Fruit fly (Drosophila melanogaster) whole organism, adult: ENCODE data around the gene Lasp.

Experiments
- CG11617 ChIP-seq: fragments of 200-800 bp; sonication (Bioruptor generic); optimal IDR thresholded peaks from 2 replicates; lab custom pipeline; 2017; ENCODE audit warnings: mild to moderate bottlenecking, missing biosample characterization, missing genetic modification reagents, missing genetic modification characterization
- CG14711 ChIP-seq: fragments of 200-800 bp; sonication (Bioruptor generic); optimal IDR thresholded peaks from 2 replicates; lab custom pipeline; 2018; ENCODE audit warnings: missing biosample characterization, mild to moderate bottlenecking, missing genetic modification characterization, moderate library complexity
- bab1 ChIP-seq: fragments of 200-800 bp; sonication (Bioruptor generic); optimal IDR thresholded peaks from 3 replicates; lab custom pipeline; 2019; ENCODE audit warnings: missing biosample characterization, mild to moderate bottlenecking, missing genetic modification characterization, moderate library complexity
- kay ChIP-seq: fragments of 200-800 bp; sonication (Bioruptor generic); peaks from one replicate; lab custom pipeline; 2016; ENCODE audit warnings: missing biosample characterization, missing genetic modification characterization, borderline replicate concordance

- TF ChIP-seq kay (no peak), CG14711 (tag; lab: Kevin White, UChicago) (no peak), bab1 (GFP tag; lab: Kevin White, UChicago) (no peak), CG11617 (GFP tag; lab: Kevin White, UChicago) (no peak)
These were observed 43.7 kb upstream of the Lasp start, which contains the start of gene CG42852 for dm6 chr3L:16755189-16755588.
